Worm (Caenorhabditis elegans): ENCODE measurements around the gene pbs-6.
A peak's percentile ranks its signal among the peaks of the same experiment; 100 is the strongest.

pbs-6 gene

ce11 chrIII:8250007-8250683 lies 6.3 kb upstream of the pbs-6 start, which contains the start of gene knl-1 (continued):
- TF ChIP-seq sox-2 (GFP tag; IDR thresholded peaks at IDR 0.05): no peak
- peak; percentile 68 for TF ChIP-seq ceh-2 (tag; optimal IDR thresholded peaks at IDR 0.05)
- no peak for TF ChIP-seq hlh-6 (tag; optimal IDR thresholded peaks at IDR 0.05)
- no peak for TF ChIP-seq pha-4 (tag; optimal IDR thresholded peaks at IDR 0.05)
- TF ChIP-seq ahr-1 (tag; optimal IDR thresholded peaks at IDR 0.05): peak; percentile 50
- TF ChIP-seq K02D7.2 (tag; optimal IDR thresholded peaks at IDR 0.05): no peak
- peak; percentile 10 for TF ChIP-seq rnt-1 (tag; optimal IDR thresholded peaks at IDR 0.05)
- TF ChIP-seq hlh-13 (GFP tag; optimal IDR thresholded peaks at IDR 0.05): no peak
- TF ChIP-seq pha-2 (tag; optimal IDR thresholded peaks at IDR 0.05): peak; percentile 40
- no peak for TF ChIP-seq ref-2 (tag; optimal IDR thresholded peaks at IDR 0.05)
- no peak for TF ChIP-seq nhr-11 (tag; optimal IDR thresholded peaks at IDR 0.05)
- no peak for TF ChIP-seq eyg-1 (tag; optimal IDR thresholded peaks at IDR 0.05)
- TF ChIP-seq unc-55 (GFP tag; optimal IDR thresholded peaks at IDR 0.05): no peak
- no peak for TF ChIP-seq K09A11.1 (tag; optimal IDR thresholded peaks at IDR 0.05; ENCODE audit: insufficient read depth)
- TF ChIP-seq madf-2 (tag; optimal IDR thresholded peaks at IDR 0.05): peak; percentile 20
- TF ChIP-seq lin-11 (tag; optimal IDR thresholded peaks at IDR 0.05): no peak
- peak; percentile 82 for TF ChIP-seq tbx-2 (tag; optimal IDR thresholded peaks at IDR 0.05)
- peak; percentile 7 for TF ChIP-seq C38D4.7 (GFP tag; optimal IDR thresholded peaks at IDR 0.05)
- peak; percentile 89 for TF ChIP-seq ceh-31 (tag; optimal IDR thresholded peaks at IDR 0.05)
- TF ChIP-seq F13H6.1 (tag; optimal IDR thresholded peaks at IDR 0.05): peak; percentile 2
- TF ChIP-seq nhr-232 (tag; optimal IDR thresholded peaks at IDR 0.05): no peak
- TF ChIP-seq sox-4 (tag; optimal IDR thresholded peaks at IDR 0.05): no peak
- no peak for TF ChIP-seq hlh-30 (tag; optimal IDR thresholded peaks at IDR 0.05; ENCODE audit: insufficient read depth)
- TF ChIP-seq ceh-18 (tag; optimal IDR thresholded peaks at IDR 0.05): no peak
- peak; percentile 79 for TF ChIP-seq elt-2 (tag; optimal IDR thresholded peaks at IDR 0.05)
- no peak for TF ChIP-seq ceh-19 (GFP tag; optimal IDR thresholded peaks at IDR 0.05)
- peak; percentile 1 for TF ChIP-seq lim-6 (tag; optimal IDR thresholded peaks at IDR 0.05)
- TF ChIP-seq sdc-2 (tag; optimal IDR thresholded peaks at IDR 0.05): no peak
- no peak for TF ChIP-seq gmeb-2 (tag; optimal IDR thresholded peaks at IDR 0.05)
- TF ChIP-seq syd-9 (tag; optimal IDR thresholded peaks at IDR 0.05): no peak
- no peak for TF ChIP-seq ttx-3 (tag; optimal IDR thresholded peaks at IDR 0.05)

ce11 chrIII:8249381-8249780 lies 5.5 kb upstream of the pbs-6 start, which contains the start of the genes C02F5.10 and C02F5.2:
TSS of gene C02F5.10 (minus strand) at chrIII:8249481.
TSS of gene C02F5.2 (plus strand) at chrIII:8249619.
- TF ChIP-seq ztf-16 (tag; optimal IDR thresholded peaks at IDR 0.05) (no peak), sdc-2 (tag; optimal IDR thresholded peaks at IDR 0.05) (no peak), hlh-13 (GFP tag; optimal IDR thresholded peaks at IDR 0.05) (no peak), unc-55 (GFP tag; optimal IDR thresholded peaks at IDR 0.05) (no peak), ceh-34 (tag; optimal IDR thresholded peaks at IDR 0.05) (no peak), ceh-22 (tag; optimal IDR thresholded peaks at IDR 0.05) (no peak), ceh-24 (tag; optimal IDR thresholded peaks at IDR 0.05) (no peak), sox-4 (tag; optimal IDR thresholded peaks at IDR 0.05) (no peak), ceh-31 (tag; optimal IDR thresholded peaks at IDR 0.05) (no peak), elt-2 (tag; optimal IDR thresholded peaks at IDR 0.05) (no peak), lin-11 (tag; optimal IDR thresholded peaks at IDR 0.05) (no peak), elt-4 (tag; optimal IDR thresholded peaks at IDR 0.05) (no peak)

- TF ChIP-seq gmeb-2 (tag; optimal IDR thresholded peaks at IDR 0.05): no peak
These were observed 3.2 kb upstream of the pbs-6 start, which contains the start of gene C02F5.13 for ce11 chrIII:8247051-8247450. TSS of gene C02F5.13 (plus strand) at chrIII:8247351.

ce11 chrIII:8245591-8245990 lies 1.7 kb upstream of the pbs-6 start, which contains the start of gene C02F5.3:
TSS of gene C02F5.3 (plus strand) at chrIII:8245891.
- TF ChIP-seq ref-2 (tag; optimal IDR thresholded peaks at IDR 0.05): no peak
- no peak for TF ChIP-seq lim-6 (tag; optimal IDR thresholded peaks at IDR 0.05)
- no peak for TF ChIP-seq ceh-30 (tag; optimal IDR thresholded peaks at IDR 0.05)
- TF ChIP-seq nfya-1 (tag; optimal IDR thresholded peaks at IDR 0.05): no peak
- TF ChIP-seq ceh-9 (tag; optimal IDR thresholded peaks at IDR 0.05): no peak
- TF ChIP-seq ceh-48 (tag; optimal IDR thresholded peaks at IDR 0.05): no peak
- TF ChIP-seq pat-9 (tag; optimal IDR thresholded peaks at IDR 0.05): no peak
- TF ChIP-seq ceh-19 (GFP tag; optimal IDR thresholded peaks at IDR 0.05): no peak

Data from whole organism, late embryonic.